Worm (Caenorhabditis elegans) whole organism, mixed stage, embryonic: Measurements from ENCODE around the gene cdk-1.
A peak's percentile ranks its signal among the peaks of the same experiment; 100 is the strongest.

Source experiments
- M03D4.4 ChIP-seq: sonication (generic microtip); optimal IDR thresholded peaks from 2 replicates; lab custom pipeline; 2017; ENCODE audit warnings: mild to moderate bottlenecking, missing genetic modification characterization, missing compliant biosample characterization
- bed-3 ChIP-seq: fragments of 200-800 bp; sonication (Bioruptor generic); optimal IDR thresholded peaks from 3 replicates; lab custom pipeline; 2018; ENCODE audit warnings: mild to moderate bottlenecking, missing genetic modification characterization, moderate library complexity, missing compliant biosample characterization
- blmp-1 ChIP-seq: fragments of 150-350 bp; optimal IDR thresholded peaks from 2 replicates; lab custom pipeline; 2014; ENCODE audit warnings: missing biosample characterization, missing genetic modification characterization
- ceh-39 ChIP-seq: fragments of 150-350 bp; optimal IDR thresholded peaks from 2 replicates; lab custom pipeline; 2014; ENCODE audit warnings: missing biosample characterization, missing genetic modification characterization
- ceh-43 ChIP-seq: fragments of 200-800 bp; sonication (Bioruptor generic); optimal IDR thresholded peaks from 2 replicates; lab custom pipeline; 2018; ENCODE audit warnings: mild to moderate bottlenecking, missing genetic modification characterization, moderate library complexity, missing compliant biosample characterization
- ceh-83 ChIP-seq: fragments of 200-800 bp; sonication (Bioruptor generic); optimal IDR thresholded peaks from 2 replicates; lab custom pipeline; 2018; ENCODE audit warnings: mild to moderate bottlenecking, missing genetic modification characterization, missing compliant biosample characterization
- cnd-1 ChIP-seq: fragments of 200-800 bp; sonication (Bioruptor generic); optimal IDR thresholded peaks from 2 replicates; lab custom pipeline; 2018; ENCODE audit warnings: mild to moderate bottlenecking, missing genetic modification characterization, missing compliant biosample characterization
- flh-1 ChIP-seq: fragments of 200-800 bp; sonication (Bioruptor generic); optimal IDR thresholded peaks from 2 replicates; lab custom pipeline; 2018; ENCODE audit warnings: mild to moderate bottlenecking, missing genetic modification characterization, moderate library complexity, missing compliant biosample characterization
- ham-2 ChIP-seq: fragments of 200-800 bp; sonication (Bioruptor generic); optimal IDR thresholded peaks from 2 replicates; lab custom pipeline; 2018; ENCODE audit warnings: mild to moderate bottlenecking, missing genetic modification characterization, missing compliant biosample characterization
- hlh-1 ChIP-seq: fragments of 150-350 bp; optimal IDR thresholded peaks from 2 replicates; lab custom pipeline; 2014; ENCODE audit warnings: missing biosample characterization, missing genetic modification reagents, missing genetic modification characterization
- mab-5 ChIP-seq: fragments of 150-350 bp; optimal IDR thresholded peaks from 2 replicates; lab custom pipeline; 2014; ENCODE audit warnings: missing biosample characterization, missing genetic modification characterization
- mep-1 ChIP-seq: fragments of 150-350 bp; optimal IDR thresholded peaks from 2 replicates; lab custom pipeline; 2017; ENCODE audit warnings: missing biosample characterization, missing genetic modification reagents, missing genetic modification characterization, inconsistent platforms
- mls-2 ChIP-seq: sonication (generic microtip); optimal IDR thresholded peaks from 2 replicates; lab custom pipeline; 2016; ENCODE audit warnings: mild to moderate bottlenecking, missing genetic modification characterization, moderate library complexity, missing compliant biosample characterization
- nhr-12 ChIP-seq: fragments of 150-350 bp; optimal IDR thresholded peaks from 2 replicates; lab custom pipeline; 2014; ENCODE audit warnings: missing biosample characterization, missing genetic modification characterization
- nhr-2 ChIP-seq: fragments of 150-350 bp; optimal IDR thresholded peaks from 2 replicates; lab custom pipeline; 2014; ENCODE audit warnings: missing biosample characterization, missing genetic modification characterization
- nhr-237 ChIP-seq: fragments of 150-350 bp; optimal IDR thresholded peaks from 2 replicates; lab custom pipeline; 2014; ENCODE audit warnings: missing biosample characterization, missing genetic modification characterization
- nhr-28 ChIP-seq: fragments of 150-350 bp; optimal IDR thresholded peaks from 2 replicates; lab custom pipeline; 2014; ENCODE audit warnings: missing biosample characterization, missing genetic modification characterization
- nhr-76 ChIP-seq: sonication (generic microtip); optimal IDR thresholded peaks from 2 replicates; lab custom pipeline; 2017; ENCODE audit warnings: missing biosample characterization, missing genetic modification characterization
- pha-4 ChIP-seq: fragments of 150-350 bp; optimal IDR thresholded peaks from 2 replicates; lab custom pipeline; 2018; ENCODE audit warnings: missing biosample characterization, missing genetic modification reagents, missing genetic modification characterization
- sem-2 ChIP-seq: fragments of 200-800 bp; sonication (Bioruptor generic); optimal IDR thresholded peaks from 2 replicates; lab custom pipeline; 2018; ENCODE audit warnings: mild to moderate bottlenecking, missing genetic modification characterization, missing compliant biosample characterization
- snpc-4 ChIP-seq: fragments of 150-350 bp; optimal IDR thresholded peaks from 2 replicates; lab custom pipeline; 2014; ENCODE audit warnings: missing biosample characterization, missing genetic modification characterization
- sptf-1 ChIP-seq: sonication (generic microtip); optimal IDR thresholded peaks from 2 replicates; lab custom pipeline; 2017; ENCODE audit warnings: mild to moderate bottlenecking, missing genetic modification characterization, moderate library complexity, missing compliant biosample characterization
- tbx-8 ChIP-seq: fragments of 200-800 bp; sonication (Bioruptor generic); optimal IDR thresholded peaks from 2 replicates; lab custom pipeline; 2018; ENCODE audit warnings: mild to moderate bottlenecking, missing genetic modification characterization, moderate library complexity, missing compliant biosample characterization
- unc-120 ChIP-seq: sonication (generic microtip); optimal IDR thresholded peaks from 2 replicates; lab custom pipeline; 2017; ENCODE audit warnings: missing genetic modification characterization, missing compliant biosample characterization; ENCODE audit not compliant: poor library complexity, severe bottlenecking
- unc-62 ChIP-seq: fragments of 150-350 bp; optimal IDR thresholded peaks from 2 replicates; lab custom pipeline; 2014; ENCODE audit warnings: missing biosample characterization, missing genetic modification reagents, missing genetic modification characterization
- zip-8 ChIP-seq: fragments of 150-350 bp; optimal IDR thresholded peaks from 2 replicates; lab custom pipeline; 2014; ENCODE audit warnings: missing biosample characterization, missing genetic modification characterization
- ztf-11 ChIP-seq: fragments of 150-350 bp; optimal IDR thresholded peaks from 2 replicates; lab custom pipeline; 2014; ENCODE audit warnings: missing biosample characterization, missing genetic modification characterization

cdk-1 gene

DNA sequence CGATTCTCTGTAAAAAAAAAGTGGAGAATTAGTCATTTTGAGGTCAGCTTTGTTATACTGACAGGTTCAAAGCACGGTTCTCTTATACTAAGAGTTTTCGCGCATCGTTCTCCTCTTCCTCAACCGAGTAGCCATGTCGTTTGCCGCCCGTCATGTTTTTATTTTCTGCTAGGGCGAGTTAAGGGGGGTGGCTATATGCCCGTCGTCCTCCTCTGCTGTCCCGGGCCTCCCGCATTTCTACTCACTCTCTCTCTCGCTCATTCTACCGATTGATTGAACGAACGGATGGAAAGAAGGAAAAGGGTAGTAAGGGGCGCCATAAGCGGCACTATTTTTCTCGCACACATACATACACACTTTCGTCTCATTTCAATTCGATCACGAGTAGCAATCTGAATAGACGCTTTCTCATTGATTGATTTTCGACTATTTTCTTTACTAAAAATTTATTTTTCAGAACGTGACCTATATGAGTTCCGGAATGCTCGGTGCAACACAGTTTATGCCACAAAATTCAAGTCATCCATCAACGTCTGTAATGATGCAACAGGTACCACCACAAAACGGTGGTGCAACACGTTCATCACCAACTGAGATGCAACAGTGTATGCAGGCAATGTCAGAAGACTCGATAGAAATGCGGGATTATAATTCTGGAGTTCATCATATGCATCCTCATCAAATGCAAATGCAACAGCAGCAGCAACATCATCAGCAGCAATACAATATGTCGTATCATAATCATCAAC lies 41.9 kb upstream of the cdk-1 start:
- no peak for TF ChIP-seq pha-4 (tag; lab: Kevin White, UChicago)
- TF ChIP-seq zip-8 (tag; lab: Kevin White, UChicago): peak; percentile 40
- TF ChIP-seq unc-62 (GFP tag; lab: Kevin White, UChicago): no peak
- TF ChIP-seq nhr-2 (tag; lab: Kevin White, UChicago): peak; percentile 61
- TF ChIP-seq unc-120 (tag; lab: Kevin White, UChicago): peak; percentile 32
- TF ChIP-seq ham-2 (GFP tag; lab: Kevin White, UChicago): peak; percentile 56

DNA sequence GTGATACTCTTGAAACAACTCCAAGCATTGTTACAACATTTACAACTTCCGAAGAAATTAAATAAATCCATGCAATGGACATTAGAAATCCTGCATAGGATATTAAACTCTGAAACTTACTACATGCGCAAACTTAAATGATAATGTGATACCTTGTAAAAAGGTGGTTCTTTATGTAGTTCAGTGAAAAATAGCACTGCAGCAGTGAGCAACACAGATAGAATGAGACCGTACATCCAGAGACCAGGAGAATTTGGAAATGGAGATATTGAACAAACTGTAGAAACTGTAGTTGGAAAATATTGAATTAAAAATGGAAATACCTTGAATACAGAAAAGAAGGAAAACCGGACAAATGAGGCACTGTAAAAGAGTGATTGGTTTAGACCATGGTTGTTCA lies 36.1 kb upstream of the cdk-1 start:
- TF ChIP-seq mab-5 (tag; lab: Kevin White, UChicago): no peak
- TF ChIP-seq mls-2: no peak
- no peak for TF ChIP-seq nhr-76 (tag; lab: Kevin White, UChicago)
- TF ChIP-seq ztf-11 (tag; lab: Kevin White, UChicago): no peak
- no peak for TF ChIP-seq snpc-4
- no peak for TF ChIP-seq mep-1 (tag; lab: Kevin White, UChicago)
- TF ChIP-seq nhr-12: no peak
- no peak for TF ChIP-seq ceh-39
- no peak for TF ChIP-seq cnd-1 (tag; lab: Kevin White, UChicago)
- TF ChIP-seq tbx-8: no peak
- TF ChIP-seq unc-120 (tag; lab: Kevin White, UChicago): no peak
- no peak for TF ChIP-seq flh-1 (GFP tag; lab: Kevin White, UChicago)

DNA sequence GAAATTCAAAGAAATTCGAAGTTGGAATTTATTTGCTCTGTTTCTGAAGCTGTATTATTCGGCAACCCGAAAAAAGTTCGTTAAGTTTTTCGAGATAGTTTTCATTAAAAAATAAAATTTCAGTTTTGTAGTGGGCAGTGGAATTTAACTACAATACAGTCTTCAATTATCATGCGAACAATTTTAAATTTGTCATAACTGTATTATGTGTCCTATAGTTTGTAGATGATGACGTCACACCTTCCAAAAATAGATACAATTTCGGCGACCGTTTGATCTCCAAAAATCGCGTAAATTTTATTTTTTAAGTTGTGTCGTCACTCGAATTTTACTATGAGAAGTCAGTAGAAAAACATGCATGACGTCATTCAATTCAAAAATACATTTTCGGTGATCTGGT lies 34.1 kb upstream of the cdk-1 start:
- TF ChIP-seq zip-8 (tag; lab: Kevin White, UChicago) (peak; percentile 81), unc-62 (GFP tag; lab: Kevin White, UChicago) (no peak)

DNA sequence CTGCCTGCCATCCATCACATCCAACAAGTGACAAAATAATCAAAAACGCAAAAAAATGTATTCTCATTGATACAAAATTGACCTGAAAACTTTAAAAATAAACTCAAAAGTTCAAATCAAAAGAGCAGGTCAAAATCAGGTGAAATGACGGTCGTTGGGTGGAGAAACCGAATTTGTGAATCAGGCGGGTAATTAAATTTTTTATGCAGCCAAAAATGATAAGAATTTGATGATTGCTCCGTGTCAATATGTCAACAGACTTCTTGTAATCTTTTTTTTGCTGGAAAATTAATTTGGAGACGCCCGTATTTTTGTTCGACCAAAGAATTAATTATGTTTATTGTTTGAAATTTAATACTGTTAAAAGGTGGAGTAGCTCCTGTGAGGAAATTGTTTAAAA lies 33.4 kb upstream of the cdk-1 start, which contains the start of gene ncx-6:
TSS of gene ncx-6 (minus strand) at position 88 of the 400 bp plus-strand sequence.
- TF ChIP-seq nhr-237 (tag; lab: Kevin White, UChicago): no peak
- TF ChIP-seq nhr-2 (tag; lab: Kevin White, UChicago): no peak
- no peak for TF ChIP-seq flh-1 (GFP tag; lab: Kevin White, UChicago)
- TF ChIP-seq tbx-8: no peak
- TF ChIP-seq ceh-43: no peak
- TF ChIP-seq unc-62 (GFP tag; lab: Kevin White, UChicago): no peak
- TF ChIP-seq blmp-1 (tag; lab: Kevin White, UChicago): no peak
- TF ChIP-seq nhr-76 (tag; lab: Kevin White, UChicago): no peak
- TF ChIP-seq, all 35 proteins: peak for 0

DNA sequence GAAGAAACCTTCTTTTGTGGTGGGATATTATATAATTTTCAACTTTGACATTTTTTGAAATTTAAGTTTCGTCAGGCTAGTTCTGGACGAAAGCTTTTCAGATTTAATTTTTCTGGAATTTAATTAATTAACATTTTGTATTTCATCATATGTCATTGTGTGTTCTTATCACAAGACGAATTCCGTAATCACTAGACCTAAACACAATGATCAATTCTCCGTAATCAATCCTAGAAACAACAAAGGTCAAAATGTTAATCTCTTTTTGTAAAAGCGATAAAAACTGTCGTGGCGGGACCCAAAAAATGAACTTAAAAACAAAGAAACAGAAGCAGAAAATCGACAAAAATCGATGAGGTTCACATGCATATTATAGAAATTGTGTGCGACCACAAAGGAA lies 32.5 kb upstream of the cdk-1 start:
- TF ChIP-seq mab-5 (tag; lab: Kevin White, UChicago) (no peak), bed-3 (GFP tag; lab: Kevin White, UChicago) (no peak), ceh-43 (no peak), ceh-39 (no peak)

DNA sequence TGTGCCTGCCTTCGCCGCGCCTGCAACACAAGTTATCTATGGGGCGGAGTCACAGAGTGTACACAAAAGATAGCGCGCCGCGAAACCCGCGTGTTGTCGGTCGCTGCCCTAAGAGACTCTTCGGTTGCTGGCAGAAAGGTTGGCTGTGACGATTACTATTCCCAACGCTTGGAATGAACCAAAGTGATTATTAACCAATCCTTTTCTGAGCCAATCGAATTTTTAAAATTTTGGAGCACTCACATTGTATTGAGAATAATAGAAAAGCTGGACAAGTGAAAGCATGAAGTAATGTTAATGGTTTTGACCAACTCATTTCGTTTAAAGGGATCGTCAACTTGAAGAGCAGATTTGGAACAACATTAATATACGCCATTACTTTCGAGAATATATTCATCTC lies 30.0 kb upstream of the cdk-1 start:
- TF ChIP-seq unc-120 (tag; lab: Kevin White, UChicago) (no peak), ceh-83 (GFP tag; lab: Kevin White, UChicago) (no peak), M03D4.4 (tag; lab: Kevin White, UChicago) (no peak), nhr-237 (tag; lab: Kevin White, UChicago) (no peak), sem-2 (GFP tag; lab: Kevin White, UChicago) (no peak), hlh-1 (tag; lab: Kevin White, UChicago) (no peak), ceh-39 (no peak)

DNA sequence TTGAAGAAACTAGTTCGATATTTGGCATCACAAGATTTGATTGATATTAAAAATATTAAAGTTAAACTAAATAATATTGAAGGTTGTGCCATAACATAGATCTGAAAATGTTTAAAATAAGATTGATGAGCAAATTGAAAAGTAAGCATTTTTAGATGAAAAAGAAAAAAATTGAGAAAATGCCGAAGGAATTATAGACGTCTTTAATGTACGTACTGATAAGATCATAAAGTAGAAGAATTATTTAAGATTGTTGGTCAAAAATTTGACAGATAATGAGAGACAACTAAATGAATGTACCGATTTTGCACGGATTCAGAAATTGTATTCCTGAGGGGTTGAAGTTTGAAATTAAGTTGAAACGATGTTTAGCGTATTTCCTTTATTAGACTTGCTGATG lies 27.1 kb upstream of the cdk-1 start, which contains the start of gene ncx-7:
TSS of gene ncx-7 (minus strand) at position 101 of the 400 bp plus-strand sequence.
- TF ChIP-seq ztf-11 (tag; lab: Kevin White, UChicago): no peak
- no peak for TF ChIP-seq flh-1 (GFP tag; lab: Kevin White, UChicago)
- no peak for TF ChIP-seq unc-62 (GFP tag; lab: Kevin White, UChicago)
- no peak for TF ChIP-seq cnd-1 (tag; lab: Kevin White, UChicago)
- no peak for TF ChIP-seq nhr-12
- TF ChIP-seq sptf-1 (tag; lab: Kevin White, UChicago): no peak
- no peak for TF ChIP-seq sem-2 (GFP tag; lab: Kevin White, UChicago)
- TF ChIP-seq nhr-28: no peak
- TF ChIP-seq ceh-39: no peak
- TF ChIP-seq tbx-8: no peak
- no peak for TF ChIP-seq mep-1 (tag; lab: Kevin White, UChicago)
